Worm (Caenorhabditis elegans): ENCODE data around the gene sru-44.

DNA sequence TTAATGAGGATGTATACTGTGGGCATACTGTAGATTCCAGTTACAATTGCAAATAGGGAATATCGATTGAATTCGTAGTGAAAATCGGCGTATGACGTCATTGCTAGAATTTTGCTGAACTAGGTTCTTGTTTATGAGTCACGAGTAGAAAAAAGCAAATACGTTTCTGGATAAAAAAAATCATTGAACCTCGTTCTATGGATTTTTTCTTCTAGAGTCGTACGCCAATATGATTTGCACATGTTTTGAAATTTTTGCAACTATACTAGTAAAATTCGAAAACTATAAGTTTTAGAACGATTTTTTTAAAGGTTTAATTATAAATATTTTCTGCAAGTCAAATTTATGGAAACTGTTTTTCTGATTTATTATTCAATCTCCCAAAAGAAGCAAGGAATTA lies at the start of gene sru-44:
- TF ChIP-seq madf-3 (GFP tag; IDR thresholded peaks at IDR 0.05), result no peak
- no peak for TF ChIP-seq nhr-90 (tag; optimal IDR thresholded peaks at IDR 0.05)
- TF ChIP-seq lin-40 (tag; optimal IDR thresholded peaks at IDR 0.05), result no peak
- no peak for TF ChIP-seq pha-4 (tag; optimal IDR thresholded peaks at IDR 0.05)
- TF ChIP-seq F49E8.2 (tag; optimal IDR thresholded peaks at IDR 0.05; ENCODE audit: insufficient read depth), result no peak
- TF ChIP-seq C06A6.2 (GFP tag; conservative IDR thresholded peaks at IDR 0.05), result no peak
- TF ChIP-seq snpc-4 (GFP tag; optimal IDR thresholded peaks at IDR 0.05), result no peak
- no peak for TF ChIP-seq snpc-4 (tag; optimal IDR thresholded peaks at IDR 0.05)

All from whole organism, young adult.